Worm (Caenorhabditis elegans): Measurements from ENCODE around the gene F21C10.10.

Gene F21C10.10

ce11 chrV:9067678-9068077, 28.4 kb upstream of the F21C10.10 start, which contains the start of gene fip-2:
TSS of gene fip-2 (plus strand) at chrV:9067978.
- TF ChIP-seq dao-5 (tag; optimal IDR thresholded peaks at IDR 0.05) (no peak), him-1 (tag; optimal IDR thresholded peaks at IDR 0.05) (no peak), W03F9.2 (tag; optimal IDR thresholded peaks at IDR 0.05) (no peak)

ce11 chrV:9069680-9070079, 26.4 kb upstream of the F21C10.10 start, which contains the start of gene T27E4.5:
TSS of gene T27E4.5 (minus strand) at chrV:9069780.
- no peak for TF ChIP-seq W03F9.2 (tag; optimal IDR thresholded peaks at IDR 0.05)
- no peak for TF ChIP-seq him-1 (tag; optimal IDR thresholded peaks at IDR 0.05)

ce11 chrV:9073322-9074038, 22.6 kb upstream of the F21C10.10 start, which contains the start of gene oac-50:
TSS of gene oac-50 (minus strand) at chrV:9073540.
- no peak for TF ChIP-seq him-1 (tag; optimal IDR thresholded peaks at IDR 0.05)
- no peak for TF ChIP-seq dao-5 (tag; optimal IDR thresholded peaks at IDR 0.05)
- TF ChIP-seq W03F9.2 (tag; optimal IDR thresholded peaks at IDR 0.05), result no peak

- TF ChIP-seq W03F9.2 (tag; optimal IDR thresholded peaks at IDR 0.05), result no peak
- no peak for TF ChIP-seq dao-5 (tag; optimal IDR thresholded peaks at IDR 0.05)
- no peak for TF ChIP-seq him-1 (tag; optimal IDR thresholded peaks at IDR 0.05)
These were observed 21.7 kb upstream of the F21C10.10 start for ce11 chrV:9074360-9074834.

ce11 chrV:9075827-9076226, 20.2 kb upstream of the F21C10.10 start:
- TF ChIP-seq him-1 (tag; optimal IDR thresholded peaks at IDR 0.05), result no peak
- no peak for TF ChIP-seq W03F9.2 (tag; optimal IDR thresholded peaks at IDR 0.05)
- TF ChIP-seq dao-5 (tag; optimal IDR thresholded peaks at IDR 0.05), result no peak

ce11 chrV:9076273-9076672, 19.8 kb upstream of the F21C10.10 start, which contains the start of gene T27E4.7:
TSS of gene T27E4.7 (minus strand) at chrV:9076322.
- TF ChIP-seq him-1 (tag; optimal IDR thresholded peaks at IDR 0.05) (no peak), dao-5 (tag; optimal IDR thresholded peaks at IDR 0.05) (no peak), W03F9.2 (tag; optimal IDR thresholded peaks at IDR 0.05) (no peak)

ce11 chrV:9078067-9078581, 17.9 kb upstream of the F21C10.10 start:
- no peak for TF ChIP-seq him-1 (tag; optimal IDR thresholded peaks at IDR 0.05)
- no peak for TF ChIP-seq dao-5 (tag; optimal IDR thresholded peaks at IDR 0.05)
- TF ChIP-seq W03F9.2 (tag; optimal IDR thresholded peaks at IDR 0.05), result no peak

- TF ChIP-seq him-1 (tag; optimal IDR thresholded peaks at IDR 0.05) (no peak), dao-5 (tag; optimal IDR thresholded peaks at IDR 0.05) (no peak), W03F9.2 (tag; optimal IDR thresholded peaks at IDR 0.05) (no peak)
These were observed 17.1 kb upstream of the F21C10.10 start for ce11 chrV:9078815-9079525.

ce11 chrV:9079965-9080432, 16.1 kb upstream of the F21C10.10 start:
- TF ChIP-seq dao-5 (tag; optimal IDR thresholded peaks at IDR 0.05) (no peak), W03F9.2 (tag; optimal IDR thresholded peaks at IDR 0.05) (no peak), him-1 (tag; optimal IDR thresholded peaks at IDR 0.05) (no peak)

- TF ChIP-seq dao-5 (tag; optimal IDR thresholded peaks at IDR 0.05) (no peak), him-1 (tag; optimal IDR thresholded peaks at IDR 0.05) (no peak), W03F9.2 (tag; optimal IDR thresholded peaks at IDR 0.05) (no peak)
These were observed 14.7 kb upstream of the F21C10.10 start for ce11 chrV:9081410-9081809.

ce11 chrV:9082350-9082749, 13.7 kb upstream of the F21C10.10 start:
- no peak for TF ChIP-seq W03F9.2 (tag; optimal IDR thresholded peaks at IDR 0.05)
- no peak for TF ChIP-seq him-1 (tag; optimal IDR thresholded peaks at IDR 0.05)
- TF ChIP-seq dao-5 (tag; optimal IDR thresholded peaks at IDR 0.05), result no peak

- TF ChIP-seq him-1 (tag; optimal IDR thresholded peaks at IDR 0.05) (no peak), dao-5 (tag; optimal IDR thresholded peaks at IDR 0.05) (no peak), W03F9.2 (tag; optimal IDR thresholded peaks at IDR 0.05) (no peak)
These were observed 11.8 kb upstream of the F21C10.10 start for ce11 chrV:9084252-9084651.

ce11 chrV:9085845-9086244, 10.2 kb upstream of the F21C10.10 start:
- TF ChIP-seq him-1 (tag; optimal IDR thresholded peaks at IDR 0.05), result no peak
- TF ChIP-seq W03F9.2 (tag; optimal IDR thresholded peaks at IDR 0.05), result no peak
- no peak for TF ChIP-seq dao-5 (tag; optimal IDR thresholded peaks at IDR 0.05)

ce11 chrV:9088758-9089157, 7.3 kb upstream of the F21C10.10 start:
- no peak for TF ChIP-seq dao-5 (tag; optimal IDR thresholded peaks at IDR 0.05)
- no peak for TF ChIP-seq him-1 (tag; optimal IDR thresholded peaks at IDR 0.05)
- TF ChIP-seq W03F9.2 (tag; optimal IDR thresholded peaks at IDR 0.05), result no peak

All from whole organism, L4/young adult.